Fruit fly (Drosophila melanogaster): Measurements from ENCODE around the gene Gyc32E.

Gene Gyc32E

DNA sequence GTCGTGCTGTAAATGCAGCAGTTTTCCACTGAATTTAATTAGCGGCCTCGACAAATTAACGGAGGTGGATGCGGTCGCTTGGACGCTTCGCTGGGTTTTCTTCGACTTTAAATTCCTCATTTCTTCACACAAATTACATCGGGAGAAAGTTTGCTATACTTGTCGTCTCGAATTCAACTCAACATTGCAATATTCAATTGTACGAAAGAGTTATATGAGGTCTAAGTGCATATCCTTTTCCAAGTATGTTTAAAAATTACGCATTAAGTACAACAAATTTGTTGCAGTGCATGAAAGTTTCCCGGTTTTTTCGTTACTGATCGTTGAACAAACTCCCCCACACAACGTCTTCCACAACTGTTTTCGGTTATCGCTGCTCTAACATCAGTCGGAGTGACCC is 43.8 kb upstream of the Gyc32E start (continued):
- TF ChIP-seq CG4328 (GFP tag; optimal IDR thresholded peaks at IDR 0.05) (no peak), HmgD (GFP tag; optimal IDR thresholded peaks at IDR 0.05) (no peak), Deaf1 (tag; optimal IDR thresholded peaks at IDR 0.05) (no peak), CG14667 (GFP tag; IDR thresholded peaks at IDR 0.05) (peak; percentile 38; the same call in 1 of the 2 replicates), CG9932 (GFP tag; IDR thresholded peaks at IDR 0.05) (no peak), repo (GFP tag; optimal IDR thresholded peaks at IDR 0.05) (no peak), CG3847 (GFP tag; IDR thresholded peaks at IDR 0.05) (0 out of 2 replicates have a peak, but pooled peaks have one; percentile 30), gt (GFP tag; IDR thresholded peaks at IDR 0.05) (peak; percentile 59), CG2199 (GFP tag; IDR thresholded peaks at IDR 0.05) (peak; percentile 43; the same call in 1 of the 3 replicates), org-1 (GFP tag; optimal IDR thresholded peaks at IDR 0.05) (peak; percentile 48), esg (GFP tag; conservative IDR thresholded peaks at IDR 0.05) (peak; percentile 13; the same call in 1 of the 2 replicates), HLH54F (GFP tag; optimal IDR thresholded peaks at IDR 0.05) (peak; percentile 10), CG1647 (GFP tag; optimal IDR thresholded peaks at IDR 0.05) (no peak), CG8290 (GFP tag; optimal IDR thresholded peaks at IDR 0.05) (peak; percentile 18), CG8290 (tag; optimal IDR thresholded peaks at IDR 0.05) (peak in 1 of 2 experiments; percentile 68), hth (optimal IDR thresholded peaks at IDR 0.05) (no peak), kah (GFP tag; optimal IDR thresholded peaks at IDR 0.05) (no peak), Fer3 (tag; optimal IDR thresholded peaks at IDR 0.05) (no peak), dm (GFP tag; optimal IDR thresholded peaks at IDR 0.05) (peak; percentile 16), CG32532 (GFP tag; IDR thresholded peaks at IDR 0.05) (peak; percentile 30; the same call in 1 of the 2 replicates), E2f2 (GFP tag; IDR thresholded peaks at IDR 0.05) (0 out of 2 replicates have a peak, but pooled peaks have one; percentile 28), nom (GFP tag; optimal IDR thresholded peaks at IDR 0.05) (no peak), Dref (GFP tag; IDR thresholded peaks at IDR 0.05) (no peak), Aef1 (GFP tag; IDR thresholded peaks at IDR 0.05) (0 out of 3 replicates have a peak, but pooled peaks have one; percentile 19), sc (optimal IDR thresholded peaks at IDR 0.05) (no peak), sc (GFP tag; optimal IDR thresholded peaks at IDR 0.05) (peak; percentile 48), CG16813 (GFP tag; IDR thresholded peaks at IDR 0.05; ENCODE audit: partially characterized antibody) (no peak), BEAF-32 (GFP tag; optimal IDR thresholded peaks at IDR 0.05) (no peak), tx (GFP tag; optimal IDR thresholded peaks at IDR 0.05) (peak; percentile 46), Doc3 (GFP tag; IDR thresholded peaks at IDR 0.05; ENCODE audit: partially characterized antibody) (no peak), CG1529 (GFP tag; optimal IDR thresholded peaks at IDR 0.05) (peak; percentile 73), CG6175 (GFP tag; IDR thresholded peaks at IDR 0.05) (no peak), CG14965 (GFP tag; optimal IDR thresholded peaks at IDR 0.05; ENCODE audit: borderline replicate concordance) (no peak), grn (GFP tag; optimal IDR thresholded peaks at IDR 0.05) (no peak), Dbx (GFP tag; IDR thresholded peaks at IDR 0.05) (no peak), HLHmδ (GFP tag; optimal IDR thresholded peaks at IDR 0.05) (no peak), CG31224 (GFP tag; IDR thresholded peaks at IDR 0.05) (no peak), CG15073 (GFP tag; optimal IDR thresholded peaks at IDR 0.05) (no peak), CG8089 (GFP tag; optimal IDR thresholded peaks at IDR 0.05) (peak; percentile 46), CG8765 (GFP tag; IDR thresholded peaks at IDR 0.05) (peak; percentile 36; the same call in 1 of the 2 replicates), Taf1 (GFP tag; IDR thresholded peaks at IDR 0.05) (no peak), Lhr (GFP tag; optimal IDR thresholded peaks at IDR 0.05) (peak; percentile 45), abd-A (tag; optimal IDR thresholded peaks at IDR 0.05) (no peak), CG11247 (GFP tag; IDR thresholded peaks at IDR 0.05) (no peak), CG6683 (GFP tag; optimal IDR thresholded peaks at IDR 0.05) (no peak), scrt (GFP tag; optimal IDR thresholded peaks at IDR 0.05) (no peak), Doc2 (GFP tag; IDR thresholded peaks at IDR 0.05) (no peak), onecut (GFP tag; IDR thresholded peaks at IDR 0.05) (peak; percentile 63; the same call in 1 of the 2 replicates), bab2 (GFP tag; optimal IDR thresholded peaks at IDR 0.05) (peak; percentile 62), CG13894 (tag; optimal IDR thresholded peaks at IDR 0.05) (no peak), Chrac-16 (GFP tag; optimal IDR thresholded peaks at IDR 0.05) (peak; percentile 47), ase (GFP tag; IDR thresholded peaks at IDR 0.05) (0 out of 3 replicates have a peak, but pooled peaks have one; percentile 45)

Measured in whole organism, embryonic.